Worm (Caenorhabditis elegans) whole organism, L1 larva: Measurements from ENCODE around the gene F59A7.2.

Source experiments
- ceh-63 ChIP-seq: fragments of 200-800 bp; sonication (Bioruptor generic); optimal IDR thresholded peaks from 2 replicates; lab custom pipeline; 2018; ENCODE audit warnings: mild to moderate bottlenecking, missing genetic modification characterization, missing compliant biosample characterization
- elt-2 ChIP-seq: sonication (generic microtip); optimal IDR thresholded peaks from 2 replicates; lab custom pipeline; 2016; ENCODE audit warnings: missing genetic modification characterization, mild to moderate bottlenecking, inconsistent platforms, missing compliant biosample characterization, missing genetic modification reagents
- jun-1 ChIP-seq: fragments of 150-350 bp; optimal IDR thresholded peaks from 2 replicates; lab custom pipeline; 2014; ENCODE audit warnings: missing biosample characterization, missing genetic modification reagents, missing genetic modification characterization
- lin-35 ChIP-seq, 2 experiments: fragments of 150-350 bp; optimal IDR thresholded peaks; 2 replicates each; lab custom pipeline; 2014; ENCODE audit warnings: missing biosample characterization in 2 of 2, missing genetic modification characterization in 2 of 2, missing genetic modification reagents in 2 of 2
- nhr-90 ChIP-seq: sonication (generic microtip); optimal IDR thresholded peaks from 2 replicates; lab custom pipeline; 2016; ENCODE audit warnings: mild to moderate bottlenecking, missing genetic modification characterization, missing compliant biosample characterization; ENCODE audit not compliant: poor library complexity
- rnt-1 ChIP-seq: sonication (generic microtip); optimal IDR thresholded peaks from 2 replicates; lab custom pipeline; 2016; ENCODE audit warnings: mild to moderate bottlenecking, missing genetic modification characterization, moderate library complexity, missing compliant biosample characterization
- snpc-4 ChIP-seq: fragments of 150-350 bp; optimal IDR thresholded peaks from 2 replicates; lab custom pipeline; 2014; ENCODE audit warnings: missing biosample characterization, missing genetic modification characterization
- unc-130 ChIP-seq: fragments of 150-350 bp; optimal IDR thresholded peaks from 2 replicates; lab custom pipeline; 2017; ENCODE audit warnings: missing biosample characterization, missing genetic modification characterization, inconsistent platforms

- TF ChIP-seq rnt-1 (tag; lab: Kevin White, UChicago) (no peak), lin-35 (GFP tag; optimal IDR thresholded peaks at IDR 0.05; lab: Kevin White, UChicago) (no peak), jun-1 (tag; lab: Kevin White, UChicago) (no peak), elt-2 (tag; lab: Kevin White, UChicago) (no peak), ceh-63 (no peak), nhr-90 (tag; lab: Kevin White, UChicago) (no peak), unc-130 (tag; lab: Kevin White, UChicago) (no peak), snpc-4 (tag; lab: Kevin White, UChicago) (no peak)
These were observed 14.3 kb upstream of the F59A7.2 start for ce11 chrV:2030661-2031060.
